Worm (Caenorhabditis elegans) whole organism, young adult: Measurements from ENCODE around the gene C18D4.4.

ENCODE experiments used
- B0019.2 ChIP-seq: fragments of 200-800 bp; sonication (Bioruptor generic); conservative IDR thresholded peaks from 2 replicates; pipeline ENCODE4 v1.3.6; 2022; ENCODE audit warnings: missing genetic modification reagents, missing genetic modification characterization, missing compliant biosample characterization
- B0035.1 ChIP-seq: sonication (generic microtip); optimal IDR thresholded peaks from 2 replicates; lab custom pipeline; 2016; ENCODE audit warnings: missing genetic modification characterization, mild to moderate bottlenecking, missing compliant biosample characterization, missing genotype, missing genetic modification reagents
- B0261.1 ChIP-seq: sonication (generic microtip); optimal IDR thresholded peaks from 2 replicates; lab custom pipeline; 2016; ENCODE audit warnings: mild to moderate bottlenecking, missing genetic modification characterization, moderate library complexity, missing compliant biosample characterization
- C06A6.2 ChIP-seq: fragments of 200-800 bp; sonication (Bioruptor generic); conservative IDR thresholded peaks from 2 replicates; pipeline ENCODE4 v1.3.6; 2022; ENCODE audit warnings: missing genetic modification characterization, missing compliant biosample characterization
- F37B4.10 ChIP-seq: fragments of 200-800 bp; sonication (Bioruptor generic); IDR thresholded peaks from 2 replicates; pipeline ENCODE4 v1.3.6; 2022; ENCODE audit warnings: missing genetic modification characterization, missing compliant biosample characterization
- F49E8.2 ChIP-seq: sonication (generic microtip); optimal IDR thresholded peaks from 3 replicates; lab custom pipeline; 2017; ENCODE audit warnings: missing genetic modification characterization, mild to moderate bottlenecking, missing compliant biosample characterization, antibody characterized with exemption, moderate library complexity; ENCODE audit not compliant: insufficient read depth
- F52B5.7 ChIP-seq: sonication (generic microtip); optimal IDR thresholded peaks from 2 replicates; lab custom pipeline; 2016; ENCODE audit warnings: mild to moderate bottlenecking, missing genetic modification characterization, missing compliant biosample characterization
- F57A8.1 ChIP-seq: fragments of 200-800 bp; sonication (Bioruptor generic); optimal IDR thresholded peaks from 2 replicates; lab custom pipeline; 2018; ENCODE audit warnings: mild to moderate bottlenecking, missing genetic modification characterization, moderate library complexity, missing compliant biosample characterization
- Y67H2A.10 ChIP-seq: fragments of 200-800 bp; sonication (Bioruptor generic); conservative IDR thresholded peaks from 2 replicates; pipeline ENCODE4 v1.3.6; 2022; ENCODE audit warnings: missing genetic modification reagents, missing genetic modification characterization, missing compliant biosample characterization
- Y79H2A.3 ChIP-seq: fragments of 200-800 bp; sonication (Bioruptor generic); conservative IDR thresholded peaks from 2 replicates; pipeline ENCODE4 v1.3.6; 2022; ENCODE audit warnings: missing genetic modification reagents, missing genetic modification characterization, missing compliant biosample characterization
- ZK185.1 ChIP-seq: sonication (generic microtip); optimal IDR thresholded peaks from 2 replicates; lab custom pipeline; 2016; ENCODE audit warnings: mild to moderate bottlenecking, missing genetic modification characterization, missing compliant biosample characterization; ENCODE audit not compliant: poor library complexity, severe bottlenecking
- athp-1 ChIP-seq: sonication (generic microtip); optimal IDR thresholded peaks from 2 replicates; lab custom pipeline; 2017; ENCODE audit warnings: mild to moderate bottlenecking, missing genetic modification characterization, missing compliant biosample characterization
- attf-5 ChIP-seq: fragments of 200-800 bp; sonication (Bioruptor generic); optimal IDR thresholded peaks from 2 replicates; lab custom pipeline; 2018; ENCODE audit warnings: mild to moderate bottlenecking, missing genetic modification characterization, missing compliant biosample characterization
- ceh-27 ChIP-seq: fragments of 200-800 bp; sonication (Bioruptor generic); optimal IDR thresholded peaks from 2 replicates; lab custom pipeline; 2018; ENCODE audit warnings: mild to moderate bottlenecking, missing genetic modification characterization, moderate library complexity, missing compliant biosample characterization
- ceh-79 ChIP-seq: sonication (generic microtip); optimal IDR thresholded peaks from 2 replicates; lab custom pipeline; 2017; ENCODE audit warnings: mild to moderate bottlenecking, missing genetic modification characterization, missing compliant biosample characterization
- dox-1 ChIP-seq: fragments of 200-800 bp; sonication (Bioruptor generic); IDR thresholded peaks from 2 replicates; pipeline ENCODE4 v1.3.6; 2022; ENCODE audit warnings: missing genetic modification reagents, missing genetic modification characterization, missing compliant biosample characterization
- dpl-1 ChIP-seq: fragments of 150-350 bp; optimal IDR thresholded peaks from 2 replicates; lab custom pipeline; 2014; ENCODE audit warnings: missing biosample characterization, missing genetic modification reagents, missing genetic modification characterization
- efl-1 ChIP-seq: fragments of 150-350 bp; optimal IDR thresholded peaks from 2 replicates; lab custom pipeline; 2014; ENCODE audit warnings: missing biosample characterization, missing genetic modification reagents, missing genetic modification characterization
- egrh-3 ChIP-seq: fragments of 200-800 bp; sonication (Bioruptor generic); IDR thresholded peaks from 2 replicates; pipeline ENCODE4 v1.3.6; 2022; ENCODE audit warnings: missing genetic modification reagents, missing genetic modification characterization, missing compliant biosample characterization
- ekl-4 ChIP-seq: fragments of 200-800 bp; sonication (Bioruptor generic); IDR thresholded peaks from 2 replicates; pipeline ENCODE4 v1.3.6; 2022; ENCODE audit warnings: missing genetic modification reagents, missing genetic modification characterization, missing compliant biosample characterization
- ets-4 ChIP-seq: fragments of 200-800 bp; sonication (Bioruptor generic); optimal IDR thresholded peaks from 2 replicates; lab custom pipeline; 2018; ENCODE audit warnings: mild to moderate bottlenecking, missing genetic modification characterization, missing compliant biosample characterization
- hlh-12 ChIP-seq: sonication (generic microtip); optimal IDR thresholded peaks from 2 replicates; lab custom pipeline; 2016; ENCODE audit warnings: missing genetic modification characterization, missing compliant biosample characterization
- hlh-26 ChIP-seq: fragments of 200-800 bp; sonication (Bioruptor generic); conservative IDR thresholded peaks from 2 replicates; pipeline ENCODE4 v1.3.6; 2022; ENCODE audit warnings: missing genetic modification reagents, missing genetic modification characterization, missing compliant biosample characterization
- hrde-1 ChIP-seq: sonication (generic microtip); optimal IDR thresholded peaks from 2 replicates; lab custom pipeline; 2016; ENCODE audit warnings: missing genetic modification characterization, mild to moderate bottlenecking, missing compliant biosample characterization, moderate library complexity, missing genotype, missing genetic modification reagents, borderline replicate concordance
- lin-26 ChIP-seq: fragments of 200-800 bp; sonication (Bioruptor generic); IDR thresholded peaks from 2 replicates; pipeline ENCODE4 v1.3.6; 2022; ENCODE audit warnings: missing genetic modification reagents, missing genetic modification characterization, missing compliant biosample characterization
- nfya-2 ChIP-seq: fragments of 200-800 bp; sonication (Bioruptor generic); IDR thresholded peaks from 2 replicates; pipeline ENCODE4 v1.3.6; 2022; ENCODE audit warnings: missing genetic modification reagents, missing genetic modification characterization, missing compliant biosample characterization
- nhr-120 ChIP-seq: fragments of 200-800 bp; sonication (Bioruptor generic); IDR thresholded peaks from 2 replicates; pipeline ENCODE4 v1.3.6; 2022; ENCODE audit warnings: missing genetic modification characterization, missing compliant biosample characterization
- nhr-27 ChIP-seq: fragments of 200-800 bp; sonication (Bioruptor generic); optimal IDR thresholded peaks from 2 replicates; lab custom pipeline; 2018; ENCODE audit warnings: mild to moderate bottlenecking, missing genetic modification characterization, moderate library complexity, missing compliant biosample characterization
- nhr-80 ChIP-seq: sonication (generic microtip); optimal IDR thresholded peaks from 2 replicates; lab custom pipeline; 2016; ENCODE audit warnings: missing genetic modification characterization, missing compliant biosample characterization
- rcor-1 ChIP-seq: fragments of 200-800 bp; sonication (Bioruptor generic); IDR thresholded peaks from 2 replicates; pipeline ENCODE4 v1.3.6; 2022; ENCODE audit warnings: missing genetic modification reagents, missing genetic modification characterization, missing compliant biosample characterization
- rec-8 ChIP-seq, 2 experiments: sonication (generic microtip); optimal IDR thresholded peaks; 2 replicates each; lab custom pipeline; 2016; ENCODE audit warnings: mild to moderate bottlenecking in 2 of 2, missing genetic modification characterization in 2 of 2, missing genetic modification reagents in 2 of 2, missing genotype in 2 of 2, missing biosample characterization in 1 of 2, missing compliant biosample characterization in 1 of 2, moderate library complexity in 1 of 2
- repo-1 ChIP-seq: sonication (generic microtip); optimal IDR thresholded peaks from 2 replicates; lab custom pipeline; 2017; ENCODE audit warnings: mild to moderate bottlenecking, missing genetic modification characterization, missing compliant biosample characterization
- sea-2 ChIP-seq: fragments of 200-800 bp; sonication (Bioruptor generic); IDR thresholded peaks from 2 replicates; pipeline ENCODE4 v1.3.6; 2022; ENCODE audit warnings: missing genetic modification characterization, missing compliant biosample characterization
- snpc-3.4 ChIP-seq: sonication (generic microtip); optimal IDR thresholded peaks from 2 replicates; lab custom pipeline; 2017; ENCODE audit warnings: missing genetic modification characterization, mild to moderate bottlenecking, missing compliant biosample characterization, antibody characterized with exemption, moderate library complexity, missing genotype, missing genetic modification reagents
- snpc-4 ChIP-seq, 5 experiments: fragments of 150-350 bp in 1 of 5; sonication (generic microtip) in 4 of 5; optimal IDR thresholded peaks; 2 replicates each; lab custom pipeline; 2014 to 2018; ENCODE audit warnings: missing genetic modification characterization in 5 of 5, missing biosample characterization in 3 of 5, antibody characterized with exemption in 2 of 5, mild to moderate bottlenecking in 2 of 5, missing compliant biosample characterization in 2 of 5, missing genotype in 2 of 5, moderate library complexity in 2 of 5, missing genetic modification reagents in 1 of 5
- ztf-3 ChIP-seq: fragments of 200-800 bp; sonication (Bioruptor generic); optimal IDR thresholded peaks from 2 replicates; lab custom pipeline; 2018; ENCODE audit warnings: mild to moderate bottlenecking, missing genetic modification characterization, missing compliant biosample characterization

C18D4.4 gene

DNA sequence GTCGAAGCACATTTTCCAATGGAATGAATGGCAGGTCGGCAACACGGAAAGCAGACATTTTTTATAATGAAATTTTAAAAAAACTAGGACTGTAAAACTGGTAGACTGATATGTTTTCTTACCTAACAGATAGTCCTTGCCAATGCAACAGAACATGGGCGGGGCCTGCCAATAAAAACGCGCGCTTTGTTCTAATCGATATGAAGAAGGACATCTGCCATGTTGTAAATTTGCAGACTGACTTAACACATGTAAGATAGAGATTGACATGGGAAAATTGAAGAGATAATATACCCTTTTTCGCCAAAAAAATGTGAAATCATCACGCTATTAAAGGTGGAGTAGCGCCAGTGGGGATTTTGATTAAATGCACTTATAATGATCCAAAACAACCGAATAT, 21.4 kb upstream of the C18D4.4 start, which contains the start of gene C38D9.8:
Gene C38D9.8 (minus strand): TSS at position 101 of the 400 bp plus-strand sequence.
- no peak for TF ChIP-seq dox-1 (GFP tag; lab: Robert Waterston, UW)
- TF ChIP-seq nhr-27, result no peak
- no peak for TF ChIP-seq ets-4 (GFP tag; lab: Kevin White, UChicago)
- TF ChIP-seq rcor-1 (GFP tag; lab: Robert Waterston, UW), result no peak
- no peak for TF ChIP-seq B0035.1 (tag; lab: Kevin White, UChicago)
- TF ChIP-seq efl-1 (GFP tag; lab: Kevin White, UChicago), result no peak
- no peak for TF ChIP-seq snpc-4 (GFP tag; optimal IDR thresholded peaks at IDR 0.05; lab: Kevin White, UChicago)
- no peak for TF ChIP-seq snpc-4 (tag; optimal IDR thresholded peaks at IDR 0.05; lab: Kevin White, UChicago)
- TF ChIP-seq ceh-27 (GFP tag; lab: Kevin White, UChicago), result no peak
- TF ChIP-seq ceh-79 (tag; lab: Kevin White, UChicago), result no peak
- no peak for TF ChIP-seq hrde-1 (tag; lab: Kevin White, UChicago)
- TF ChIP-seq Y67H2A.10 (GFP tag; lab: Robert Waterston, UW), result no peak
- no peak for TF ChIP-seq C06A6.2
- no peak for TF ChIP-seq ZK185.1 (tag; lab: Kevin White, UChicago)
- TF ChIP-seq ztf-3 (GFP tag; lab: Kevin White, UChicago), result no peak

DNA sequence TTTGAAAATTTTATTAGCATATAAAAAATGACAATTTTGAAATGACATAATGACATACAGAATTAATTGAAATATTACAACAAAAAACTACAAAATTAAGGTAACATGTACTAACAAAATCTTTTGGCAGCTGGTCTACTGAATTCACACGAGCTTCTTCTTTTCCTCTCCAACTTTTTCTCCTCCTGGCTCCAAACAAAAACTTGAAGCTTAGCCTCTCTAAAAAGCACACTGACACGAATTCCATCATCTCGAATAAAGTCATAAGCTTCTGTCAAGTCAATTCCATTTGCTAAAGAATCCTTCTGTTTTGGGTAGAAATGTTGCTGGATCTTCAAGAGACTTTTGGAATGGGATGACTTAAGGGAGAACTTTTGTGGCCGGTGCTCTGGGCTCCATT, 20.1 kb upstream of the C18D4.4 start:
- TF ChIP-seq F52B5.7, result no peak
- no peak for TF ChIP-seq F37B4.10
- no peak for TF ChIP-seq nhr-120
- TF ChIP-seq F57A8.1 (GFP tag; lab: Kevin White, UChicago), result no peak
- no peak for TF ChIP-seq sea-2 (GFP tag; lab: Robert Waterston, UW)
- no peak for TF ChIP-seq egrh-3 (GFP tag; lab: Robert Waterston, UW)
- TF ChIP-seq snpc-3.4 (tag; lab: Kevin White, UChicago), result no peak
- no peak for TF ChIP-seq ceh-79 (tag; lab: Kevin White, UChicago)
- TF ChIP-seq ekl-4 (GFP tag; lab: Robert Waterston, UW), result no peak
- TF ChIP-seq repo-1 (tag; lab: Kevin White, UChicago), result no peak
- TF ChIP-seq nfya-2 (GFP tag; lab: Robert Waterston, UW), result no peak
- TF ChIP-seq ZK185.1 (tag; lab: Kevin White, UChicago), result no peak
- no peak for TF ChIP-seq hlh-26 (GFP tag; lab: Robert Waterston, UW)
- TF ChIP-seq lin-26 (GFP tag; lab: Robert Waterston, UW), result no peak
- TF ChIP-seq B0261.1, result no peak
- TF ChIP-seq, all 124 proteins: peak for 0

DNA sequence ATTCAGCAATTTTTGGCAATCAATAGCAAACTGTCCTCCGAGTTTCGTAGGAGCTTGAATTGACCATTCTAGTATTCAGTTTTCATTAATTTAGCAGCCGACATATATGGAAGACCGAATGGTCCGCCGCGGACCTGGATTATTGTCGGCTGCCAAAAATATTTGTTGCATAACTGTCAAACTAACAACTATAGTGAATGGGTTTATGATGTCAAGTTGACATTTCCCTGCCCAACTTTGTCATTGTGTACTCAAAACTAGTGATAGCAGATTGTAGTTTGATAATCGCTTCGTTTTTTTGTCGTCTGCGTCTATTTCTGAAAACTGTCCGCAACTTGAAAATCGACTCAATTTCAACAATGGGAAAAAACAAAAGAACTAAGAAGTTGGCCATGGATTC, 18.1 kb upstream of the C18D4.4 start, which contains the start of gene fbxa-176:
Gene fbxa-176 (plus strand): TSS at position 314 of the 400 bp plus-strand sequence.
- TF ChIP-seq B0019.2 (GFP tag; lab: Robert Waterston, UW), result no peak
- no peak for TF ChIP-seq dpl-1
- no peak for TF ChIP-seq F49E8.2 (tag; lab: Kevin White, UChicago)
- no peak for TF ChIP-seq rec-8 (tag; optimal IDR thresholded peaks at IDR 0.05; lab: Kevin White, UChicago)
- TF ChIP-seq snpc-4 (GFP tag; optimal IDR thresholded peaks at IDR 0.05; lab: Kevin White, UChicago), result no peak
- TF ChIP-seq snpc-4 (tag; optimal IDR thresholded peaks at IDR 0.05; lab: Kevin White, UChicago), result peak; percentile 46 to 88 (median 77)
- TF ChIP-seq Y79H2A.3, result no peak
- TF ChIP-seq nhr-80 (tag; lab: Kevin White, UChicago), result peak; percentile 73
- no peak for TF ChIP-seq hlh-12 (tag; lab: Kevin White, UChicago)
- no peak for TF ChIP-seq athp-1 (tag; lab: Kevin White, UChicago)
- peak; percentile 20 for TF ChIP-seq attf-5
- TF ChIP-seq, all 124 proteins: peak for 3
